Fruit fly (Drosophila melanogaster) whole organism, prepupa: ENCODE measurements around the gene CG18754.
A peak's percentile ranks its signal among the peaks of the same experiment; 100 is the strongest.

ENCODE experiments used
- CG11294 ChIP-seq: fragments of 200-800 bp; sonication (Bioruptor generic); IDR thresholded peaks from 2 replicates; pipeline ENCODE4 v1.3.6; 2022; ENCODE audit warnings: missing biosample characterization, missing genetic modification characterization
- CG15336 ChIP-seq: fragments of 200-800 bp; sonication (Bioruptor generic); IDR thresholded peaks from 2 replicates; pipeline ENCODE4 v1.3.6; 2022; ENCODE audit warnings: missing biosample characterization, missing genetic modification characterization
- CG1621 ChIP-seq: fragments of 200-800 bp; sonication (Bioruptor generic); optimal IDR thresholded peaks from 3 replicates; lab custom pipeline; 2018; ENCODE audit warnings: missing biosample characterization, mild to moderate bottlenecking, missing genetic modification characterization
- CG31627 ChIP-seq: fragments of 200-800 bp; sonication (Bioruptor generic); optimal IDR thresholded peaks from 3 replicates; lab custom pipeline; 2016; ENCODE audit warnings: missing biosample characterization, missing genetic modification characterization
- CG4318 ChIP-seq: fragments of 200-800 bp; sonication (Bioruptor generic); optimal IDR thresholded peaks from 3 replicates; lab custom pipeline; 2017; ENCODE audit warnings: missing biosample characterization, mild to moderate bottlenecking, missing genetic modification characterization
- CG6792 ChIP-seq: fragments of 200-800 bp; sonication (Bioruptor generic); optimal IDR thresholded peaks from 3 replicates; lab custom pipeline; 2016; ENCODE audit warnings: missing biosample characterization, missing genetic modification characterization
- CG8319 ChIP-seq: fragments of 200-800 bp; sonication (Bioruptor generic); optimal IDR thresholded peaks from 3 replicates; lab custom pipeline; 2016; ENCODE audit warnings: missing biosample characterization, missing genetic modification characterization
- Eip75B ChIP-seq: fragments of 200-800 bp; sonication (Bioruptor generic); optimal IDR thresholded peaks from 3 replicates; lab custom pipeline; 2016; ENCODE audit warnings: missing biosample characterization, missing genetic modification characterization
- OdsH ChIP-seq: fragments of 200-800 bp; sonication (Bioruptor generic); optimal IDR thresholded peaks from 3 replicates; lab custom pipeline; 2016; ENCODE audit warnings: missing biosample characterization, missing genetic modification characterization
- Sox15 ChIP-seq: fragments of 200-800 bp; sonication (Bioruptor generic); optimal IDR thresholded peaks from 3 replicates; lab custom pipeline; 2016; ENCODE audit warnings: missing biosample characterization, missing genetic modification characterization
- achi ChIP-seq: fragments of 200-800 bp; sonication (Bioruptor generic); optimal IDR thresholded peaks from 3 replicates; lab custom pipeline; 2016; ENCODE audit warnings: missing biosample characterization, missing genetic modification characterization
- fd85E ChIP-seq: fragments of 200-800 bp; sonication (Bioruptor generic); optimal IDR thresholded peaks from 3 replicates; lab custom pipeline; 2016; ENCODE audit warnings: missing biosample characterization, missing genetic modification characterization
- ss ChIP-seq, 2 experiments: fragments of 200-800 bp; sonication (Bioruptor generic); optimal IDR thresholded peaks; 2 replicates in 1 of 2; 3 replicates in 1 of 2; lab custom pipeline; 2017 to 2018; ENCODE audit warnings: mild to moderate bottlenecking in 2 of 2, missing biosample characterization in 2 of 2, missing genetic modification characterization in 2 of 2, moderate library complexity in 1 of 2
- topi ChIP-seq: fragments of 200-800 bp; sonication (Bioruptor generic); optimal IDR thresholded peaks from 3 replicates; lab custom pipeline; 2016; ENCODE audit warnings: missing biosample characterization, missing genetic modification characterization

- TF ChIP-seq CG31627 (GFP tag; lab: Kevin White, UChicago) (no peak), CG6792 (GFP tag; lab: Kevin White, UChicago) (no peak), achi (GFP tag; lab: Kevin White, UChicago) (peak; percentile 27), fd85E (GFP tag; lab: Kevin White, UChicago) (no peak), Sox15 (GFP tag; lab: Kevin White, UChicago) (no peak), CG11294 (GFP tag; lab: Robert Waterston, UW) (peak; percentile 35; the same call in 1 of the 2 replicates), CG8319 (no peak), topi (GFP tag; lab: Kevin White, UChicago) (no peak), ss (GFP tag; optimal IDR thresholded peaks at IDR 0.05; lab: Kevin White, UChicago) (no peak), OdsH (GFP tag; lab: Kevin White, UChicago) (peak; percentile 26), Eip75B (GFP tag; lab: Kevin White, UChicago) (no peak), CG1621 (tag; lab: Kevin White, UChicago) (no peak), CG15336 (GFP tag; lab: Robert Waterston, UW) (peak; percentile 80), CG4318 (GFP tag; lab: Kevin White, UChicago) (peak; percentile 13)
Measured at dm6 chr3R:23638351-23638750, 45.5 kb upstream of the CG18754 start.
